Fruit fly (Drosophila melanogaster): ENCODE results near the gene Trpml.

- TF ChIP-seq CG6276 (GFP tag; optimal IDR thresholded peaks at IDR 0.05) = no peak
- no peak for TF ChIP-seq CG10669 (GFP tag; optimal IDR thresholded peaks at IDR 0.05)
- TF ChIP-seq Eip75B (GFP tag; optimal IDR thresholded peaks at IDR 0.05) = no peak
- no peak for TF ChIP-seq Smox (GFP tag; optimal IDR thresholded peaks at IDR 0.05)
- no peak for TF ChIP-seq Blimp-1 (GFP tag; optimal IDR thresholded peaks at IDR 0.05)
- no peak for TF ChIP-seq Eip93F (GFP tag; optimal IDR thresholded peaks at IDR 0.05)
- TF ChIP-seq Sox102F (GFP tag; optimal IDR thresholded peaks at IDR 0.05) = no peak
Observed at dm6 chr3L:19697395-19697978, 20.6 kb downstream of the Trpml start.

All from whole organism, prepupa.